Worm (Caenorhabditis elegans): ENCODE data around the gene tofu-2.

DNA sequence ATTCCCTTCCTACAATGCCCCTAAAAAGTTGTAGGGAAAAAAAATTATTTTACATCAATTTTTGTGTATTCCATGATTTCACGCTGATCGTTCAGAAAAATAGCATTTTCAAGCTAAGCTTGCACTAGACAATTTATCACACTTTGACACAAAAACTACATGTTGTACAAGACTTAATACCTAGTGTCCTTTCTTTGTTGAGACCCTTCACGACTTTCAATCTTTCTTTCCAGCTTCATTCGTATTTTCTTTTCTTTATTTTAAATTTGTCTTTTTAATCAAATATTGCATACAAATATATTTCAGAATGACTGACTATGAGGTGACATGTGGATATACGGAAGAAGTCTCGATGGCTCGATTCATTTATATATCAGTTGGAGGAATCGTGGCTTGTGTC, 5.0 kb downstream of the tofu-2 start, which contains the start of gene F20A1.2:
- no peak for TF ChIP-seq unc-62 (GFP tag; optimal IDR thresholded peaks at IDR 0.05)
- TF ChIP-seq pha-4 (tag; optimal IDR thresholded peaks at IDR 0.05), result no peak
- no peak for TF ChIP-seq aly-2 (tag; optimal IDR thresholded peaks at IDR 0.05)
- no peak for TF ChIP-seq jun-1 (tag; optimal IDR thresholded peaks at IDR 0.05)
